Fruit fly (Drosophila melanogaster): ENCODE data around the gene PolA2.
A peak's percentile ranks its signal among the peaks of the same experiment; 100 is the strongest.

PolA2 gene

DNA sequence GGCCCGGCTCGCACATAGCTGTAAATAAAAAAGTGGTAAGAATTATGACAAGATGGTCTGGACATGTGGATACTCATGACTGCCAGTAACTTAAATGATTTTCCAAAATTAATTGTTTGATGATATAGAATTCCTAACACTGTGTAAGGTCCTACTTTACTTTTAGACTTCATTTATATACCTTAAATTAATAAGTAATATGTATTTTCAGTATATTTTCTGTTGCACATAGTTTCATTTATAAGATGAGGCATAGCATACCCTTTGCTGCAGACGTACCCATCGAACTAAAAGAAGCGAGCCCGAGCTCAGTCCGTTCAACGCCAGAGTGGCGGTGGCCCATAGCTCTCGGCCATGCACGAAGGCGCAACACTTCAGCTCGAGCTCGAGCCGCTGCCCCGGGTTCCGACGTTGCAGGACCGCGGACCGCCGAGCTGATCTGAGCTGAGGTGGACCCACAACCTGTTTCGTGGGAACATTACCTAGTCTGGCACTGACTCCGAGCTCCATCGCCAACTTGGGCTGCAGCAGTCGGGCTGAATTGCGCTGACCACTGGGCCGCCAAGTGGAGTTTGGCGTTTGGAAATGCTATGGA lies 21.4 kb upstream of the PolA2 start (continued):
- TF ChIP-seq NC2α (GFP tag; optimal IDR thresholded peaks at IDR 0.05): no peak
- 0 out of 2 replicates have a peak, but pooled peaks have one; percentile 7 for TF ChIP-seq CG6689 (GFP tag; IDR thresholded peaks at IDR 0.05)
- TF ChIP-seq lbe (GFP tag; optimal IDR thresholded peaks at IDR 0.05): peak; percentile 41
- no peak for TF ChIP-seq fd102C (GFP tag; optimal IDR thresholded peaks at IDR 0.05)
- no peak for TF ChIP-seq psq (GFP tag; optimal IDR thresholded peaks at IDR 0.05)
- TF ChIP-seq odd (GFP tag; optimal IDR thresholded peaks at IDR 0.05): no peak
- TF ChIP-seq hth (optimal IDR thresholded peaks at IDR 0.05): no peak
- peak; percentile 39 for TF ChIP-seq gem (tag; optimal IDR thresholded peaks at IDR 0.05)
- no peak for TF ChIP-seq CG13894 (tag; optimal IDR thresholded peaks at IDR 0.05)
- peak; percentile 16 for TF ChIP-seq Med (GFP tag)
- peak; percentile 49 for TF ChIP-seq D19B (GFP tag; optimal IDR thresholded peaks at IDR 0.05)
- TF ChIP-seq CG15011 (GFP tag; optimal IDR thresholded peaks at IDR 0.05): no peak
- TF ChIP-seq ind (GFP tag; optimal IDR thresholded peaks at IDR 0.05): no peak
- TF ChIP-seq CG17359 (tag; optimal IDR thresholded peaks at IDR 0.05): no peak
- TF ChIP-seq CG1024 (GFP tag; IDR thresholded peaks at IDR 0.05): no peak
- TF ChIP-seq Ada2b (GFP tag; IDR thresholded peaks at IDR 0.05): no peak
- no peak for TF ChIP-seq Camta (GFP tag; optimal IDR thresholded peaks at IDR 0.05)
- TF ChIP-seq mld (GFP tag; IDR thresholded peaks at IDR 0.05; ENCODE audit: partially characterized antibody): no peak
- TF ChIP-seq CG5180 (GFP tag; optimal IDR thresholded peaks at IDR 0.05): peak; percentile 41
- no peak for TF ChIP-seq esg (GFP tag; conservative IDR thresholded peaks at IDR 0.05)
- TF ChIP-seq CG1603 (tag; optimal IDR thresholded peaks at IDR 0.05): no peak
- TF ChIP-seq CG10366 (GFP tag; IDR thresholded peaks at IDR 0.05): no peak
- TF ChIP-seq Trl (optimal IDR thresholded peaks at IDR 0.05): no peak
- no peak for TF ChIP-seq Trl (GFP tag; optimal IDR thresholded peaks at IDR 0.05)
- TF ChIP-seq gsb-n (tag; optimal IDR thresholded peaks at IDR 0.05): peak; percentile 3
- peak; percentile 36 for TF ChIP-seq nmo (GFP tag; optimal IDR thresholded peaks at IDR 0.05)
- TF ChIP-seq zen (tag; optimal IDR thresholded peaks at IDR 0.05): no peak
- TF ChIP-seq cas (GFP tag; IDR thresholded peaks at IDR 0.05): no peak
- no peak for TF ChIP-seq sim (GFP tag; IDR thresholded peaks at IDR 0.05)
- peak; percentile 0 for TF ChIP-seq Ssrp (tag; optimal IDR thresholded peaks at IDR 0.05)
- no peak for TF ChIP-seq CG30403 (GFP tag; optimal IDR thresholded peaks at IDR 0.05)
- TF ChIP-seq sqz (GFP tag; optimal IDR thresholded peaks at IDR 0.05): no peak
- no peak for TF ChIP-seq CG18599 (GFP tag; optimal IDR thresholded peaks at IDR 0.05)
- no peak for TF ChIP-seq Asciz (GFP tag; optimal IDR thresholded peaks at IDR 0.05)
- no peak for TF ChIP-seq vfl (GFP tag; optimal IDR thresholded peaks at IDR 0.05)
- TF ChIP-seq CG2678 (tag; optimal IDR thresholded peaks at IDR 0.05): peak; percentile 17
- no peak for TF ChIP-seq bbx (GFP tag; IDR thresholded peaks at IDR 0.05; ENCODE audit: partially characterized antibody)
- TF ChIP-seq unc-4 (GFP tag; IDR thresholded peaks at IDR 0.05; ENCODE audit: partially characterized antibody): no peak
- no peak for TF ChIP-seq CG3726 (GFP tag; IDR thresholded peaks at IDR 0.05)
- TF ChIP-seq Sox100B (GFP tag; optimal IDR thresholded peaks at IDR 0.05): no peak
- no peak for TF ChIP-seq CG9215 (GFP tag; IDR thresholded peaks at IDR 0.05)
- no peak for TF ChIP-seq nerfin-1 (tag; optimal IDR thresholded peaks at IDR 0.05)
- TF ChIP-seq Nf-YC (tag; optimal IDR thresholded peaks at IDR 0.05): no peak
- TF ChIP-seq otp (GFP tag; IDR thresholded peaks at IDR 0.05): no peak
- TF ChIP-seq vvl (GFP tag; IDR thresholded peaks at IDR 0.05): no peak
- no peak for TF ChIP-seq Scr (GFP tag; IDR thresholded peaks at IDR 0.05; ENCODE audit: partially characterized antibody)
- no peak for TF ChIP-seq CG10565 (GFP tag; optimal IDR thresholded peaks at IDR 0.05)
- TF ChIP-seq Usf (GFP tag; optimal IDR thresholded peaks at IDR 0.05): no peak
- TF ChIP-seq CG1647 (GFP tag; optimal IDR thresholded peaks at IDR 0.05): no peak
- TF ChIP-seq CG2199 (GFP tag; IDR thresholded peaks at IDR 0.05): no peak
- 0 out of 3 replicates have a peak, but pooled peaks have one; percentile 30 for TF ChIP-seq CG17361 (GFP tag; IDR thresholded peaks at IDR 0.05)

Data from whole organism, embryonic.